Worm (Caenorhabditis elegans) whole organism, young adult: ENCODE measurements around the gene F42G4.2.

Experiments used
- ama-1 ChIP-seq, 3 experiments: fragments of 150-350 bp in 1 of 3; sonication (generic microtip) in 2 of 3; optimal IDR thresholded peaks; 2 replicates each; lab custom pipeline; 2014 to 2018; ENCODE audit warnings: missing biosample characterization in 2 of 3, missing genetic modification characterization in 2 of 3, missing genetic modification reagents in 2 of 3
- chd-7 ChIP-seq: sonication (generic microtip); optimal IDR thresholded peaks from 2 replicates; lab custom pipeline; 2016; ENCODE audit warnings: mild to moderate bottlenecking, missing genetic modification characterization, moderate library complexity, missing compliant biosample characterization
- ets-4 ChIP-seq: fragments of 200-800 bp; sonication (Bioruptor generic); optimal IDR thresholded peaks from 2 replicates; lab custom pipeline; 2018; ENCODE audit warnings: mild to moderate bottlenecking, missing genetic modification characterization, missing compliant biosample characterization
- tbp1 ChIP-seq: fragments of 200-800 bp; sonication (Bioruptor generic); optimal IDR thresholded peaks from 2 replicates; lab custom pipeline; 2018; ENCODE audit warnings: mild to moderate bottlenecking, missing genetic modification characterization, missing compliant biosample characterization
- ztf-6 ChIP-seq: fragments of 200-800 bp; sonication (Bioruptor generic); IDR thresholded peaks from 2 replicates; pipeline ENCODE4 v1.3.6; 2022; ENCODE audit warnings: missing genetic modification reagents, missing genetic modification characterization, missing compliant biosample characterization

ce11 chrII:13006283-13006682, 41.4 kb upstream of the F42G4.2 start:
- TF ChIP-seq tbp1 (GFP tag; lab: Kevin White, UChicago) (no peak), ets-4 (GFP tag; lab: Kevin White, UChicago) (no peak), ztf-6 (GFP tag; lab: Robert Waterston, UW) (no peak), ama-1 (optimal IDR thresholded peaks at IDR 0.05; lab: Kevin White, UChicago) (no peak), ama-1 (GFP tag; optimal IDR thresholded peaks at IDR 0.05; lab: Kevin White, UChicago) (no peak), chd-7 (tag; lab: Kevin White, UChicago) (no peak)
